Worm (Caenorhabditis elegans) whole organism, young adult: Measurements from ENCODE around the gene tsp-6.

Source experiments
- B0019.2 ChIP-seq: fragments of 200-800 bp; sonication (Bioruptor generic); conservative IDR thresholded peaks from 2 replicates; pipeline ENCODE4 v1.3.6; 2022; ENCODE audit warnings: missing genetic modification reagents, missing genetic modification characterization, missing compliant biosample characterization
- B0261.1 ChIP-seq: sonication (generic microtip); optimal IDR thresholded peaks from 2 replicates; lab custom pipeline; 2016; ENCODE audit warnings: mild to moderate bottlenecking, missing genetic modification characterization, moderate library complexity, missing compliant biosample characterization
- D2030.7 ChIP-seq: fragments of 200-800 bp; sonication (Bioruptor generic); IDR thresholded peaks from 2 replicates; pipeline ENCODE4 v1.3.6; 2022; ENCODE audit warnings: missing genetic modification reagents, missing genetic modification characterization, missing compliant biosample characterization
- F10E7.11 ChIP-seq: sonication (generic microtip); optimal IDR thresholded peaks from 2 replicates; lab custom pipeline; 2017; ENCODE audit warnings: mild to moderate bottlenecking, missing genetic modification characterization, moderate library complexity, missing compliant biosample characterization
- F22D6.2 ChIP-seq: sonication (generic microtip); optimal IDR thresholded peaks from 2 replicates; lab custom pipeline; 2016; ENCODE audit warnings: mild to moderate bottlenecking, missing genetic modification characterization, missing compliant biosample characterization
- F23B12.7 ChIP-seq: sonication (generic microtip); optimal IDR thresholded peaks from 2 replicates; lab custom pipeline; 2017; ENCODE audit warnings: missing genetic modification characterization, mild to moderate bottlenecking, missing compliant biosample characterization, antibody characterized with exemption, moderate library complexity; ENCODE audit not compliant: insufficient read depth
- F37B4.10 ChIP-seq: fragments of 200-800 bp; sonication (Bioruptor generic); IDR thresholded peaks from 2 replicates; pipeline ENCODE4 v1.3.6; 2022; ENCODE audit warnings: missing genetic modification characterization, missing compliant biosample characterization
- F39B2.1 ChIP-seq: fragments of 200-800 bp; sonication (Bioruptor generic); IDR thresholded peaks from 2 replicates; pipeline ENCODE4 v1.3.6; 2022; ENCODE audit warnings: missing genetic modification reagents, missing genetic modification characterization, missing compliant biosample characterization
- F55B11.4 ChIP-seq: sonication (generic microtip); optimal IDR thresholded peaks from 2 replicates; lab custom pipeline; 2016; ENCODE audit warnings: missing compliant biosample characterization, missing genetic modification characterization, borderline replicate concordance; ENCODE audit not compliant: insufficient read depth
- F57C9.4 ChIP-seq: sonication (generic microtip); optimal IDR thresholded peaks from 2 replicates; lab custom pipeline; 2017; ENCODE audit warnings: mild to moderate bottlenecking, missing genetic modification characterization, missing compliant biosample characterization
- Y53G8AR.9 ChIP-seq: fragments of 200-800 bp; sonication (Bioruptor generic); conservative IDR thresholded peaks from 2 replicates; pipeline ENCODE4 v1.3.6; 2022; ENCODE audit warnings: missing genetic modification reagents, missing genetic modification characterization, missing compliant biosample characterization
- Y56A3A.18 ChIP-seq: fragments of 200-800 bp; sonication (Bioruptor generic); IDR thresholded peaks from 2 replicates; pipeline ENCODE4 v1.3.6; 2022; ENCODE audit warnings: missing genetic modification reagents, missing genetic modification characterization, missing compliant biosample characterization
- Y79H2A.3 ChIP-seq: fragments of 200-800 bp; sonication (Bioruptor generic); conservative IDR thresholded peaks from 2 replicates; pipeline ENCODE4 v1.3.6; 2022; ENCODE audit warnings: missing genetic modification reagents, missing genetic modification characterization, missing compliant biosample characterization
- Y95B8A.8 ChIP-seq: fragments of 200-800 bp; sonication (Bioruptor generic); IDR thresholded peaks from 2 replicates; pipeline ENCODE4 v1.3.6; 2022; ENCODE audit warnings: missing genetic modification reagents, missing genetic modification characterization, missing compliant biosample characterization
- ZK185.1 ChIP-seq: sonication (generic microtip); optimal IDR thresholded peaks from 2 replicates; lab custom pipeline; 2016; ENCODE audit warnings: mild to moderate bottlenecking, missing genetic modification characterization, missing compliant biosample characterization; ENCODE audit not compliant: poor library complexity, severe bottlenecking
- aptf-2 ChIP-seq: fragments of 200-800 bp; sonication (Bioruptor generic); conservative IDR thresholded peaks from 2 replicates; pipeline ENCODE4 v1.3.6; 2022; ENCODE audit warnings: missing genetic modification reagents, missing genetic modification characterization, missing compliant biosample characterization
- aptf-3 ChIP-seq: fragments of 200-800 bp; sonication (Bioruptor generic); IDR thresholded peaks from 2 replicates; pipeline ENCODE4 v1.3.6; 2022; ENCODE audit warnings: missing genetic modification characterization, missing compliant biosample characterization
- attf-5 ChIP-seq: fragments of 200-800 bp; sonication (Bioruptor generic); optimal IDR thresholded peaks from 2 replicates; lab custom pipeline; 2018; ENCODE audit warnings: mild to moderate bottlenecking, missing genetic modification characterization, missing compliant biosample characterization
- ceh-100 ChIP-seq: fragments of 200-800 bp; sonication (Bioruptor generic); IDR thresholded peaks from 2 replicates; pipeline ENCODE4 v1.3.6; 2022; ENCODE audit warnings: missing genetic modification reagents, missing genetic modification characterization, missing compliant biosample characterization
- ceh-58 ChIP-seq: fragments of 200-800 bp; sonication (Bioruptor generic); IDR thresholded peaks from 2 replicates; pipeline ENCODE4 v1.3.6; 2022; ENCODE audit warnings: missing genetic modification characterization, missing compliant biosample characterization
- ceh-79 ChIP-seq: sonication (generic microtip); optimal IDR thresholded peaks from 2 replicates; lab custom pipeline; 2017; ENCODE audit warnings: mild to moderate bottlenecking, missing genetic modification characterization, missing compliant biosample characterization
- chd-7 ChIP-seq: sonication (generic microtip); optimal IDR thresholded peaks from 2 replicates; lab custom pipeline; 2016; ENCODE audit warnings: mild to moderate bottlenecking, missing genetic modification characterization, moderate library complexity, missing compliant biosample characterization
- egl-18 ChIP-seq: fragments of 200-800 bp; sonication (Bioruptor generic); IDR thresholded peaks from 2 replicates; pipeline ENCODE4 v1.3.6; 2022; ENCODE audit warnings: missing genetic modification reagents, missing genetic modification characterization, missing compliant biosample characterization
- ets-4 ChIP-seq: fragments of 200-800 bp; sonication (Bioruptor generic); optimal IDR thresholded peaks from 2 replicates; lab custom pipeline; 2018; ENCODE audit warnings: mild to moderate bottlenecking, missing genetic modification characterization, missing compliant biosample characterization
- lin-35 ChIP-seq, 3 experiments: fragments of 150-350 bp in 2 of 3; sonication (generic microtip) in 1 of 3; optimal IDR thresholded peaks; 2 replicates each; lab custom pipeline; 2014 to 2018; ENCODE audit warnings: missing biosample characterization in 3 of 3, missing genetic modification characterization in 3 of 3, missing genetic modification reagents in 3 of 3
- lir-1 ChIP-seq: fragments of 200-800 bp; sonication (Bioruptor generic); conservative IDR thresholded peaks from 2 replicates; pipeline ENCODE4 v1.3.6; 2022; ENCODE audit warnings: missing genetic modification reagents, missing genetic modification characterization, missing compliant biosample characterization
- madf-10 ChIP-seq: sonication (generic microtip); optimal IDR thresholded peaks from 2 replicates; lab custom pipeline; 2016; ENCODE audit warnings: mild to moderate bottlenecking, missing genetic modification characterization, missing compliant biosample characterization
- madf-6 ChIP-seq: fragments of 200-800 bp; sonication (Bioruptor generic); IDR thresholded peaks from 2 replicates; pipeline ENCODE4 v1.3.6; 2022; ENCODE audit warnings: missing genetic modification reagents, missing genetic modification characterization, missing compliant biosample characterization
- nfya-1 ChIP-seq: sonication (generic microtip); optimal IDR thresholded peaks from 2 replicates; lab custom pipeline; 2017; ENCODE audit warnings: antibody characterized with exemption, missing compliant biosample characterization, missing genetic modification characterization, borderline replicate concordance; ENCODE audit not compliant: insufficient read depth
- nhr-120 ChIP-seq: fragments of 200-800 bp; sonication (Bioruptor generic); IDR thresholded peaks from 2 replicates; pipeline ENCODE4 v1.3.6; 2022; ENCODE audit warnings: missing genetic modification characterization, missing compliant biosample characterization
- nhr-80 ChIP-seq: sonication (generic microtip); optimal IDR thresholded peaks from 2 replicates; lab custom pipeline; 2016; ENCODE audit warnings: missing genetic modification characterization, missing compliant biosample characterization
- nhr-90 ChIP-seq: sonication (generic microtip); optimal IDR thresholded peaks from 2 replicates; lab custom pipeline; 2016; ENCODE audit warnings: missing genotype, mild to moderate bottlenecking, missing genetic modification characterization, missing compliant biosample characterization
- pha-4 ChIP-seq: fragments of 150-350 bp; sonication (generic microtip); optimal IDR thresholded peaks from 2 replicates; lab custom pipeline; 2014; ENCODE audit warnings: missing biosample characterization, missing genetic modification reagents, missing genetic modification characterization
- rcor-1 ChIP-seq: fragments of 200-800 bp; sonication (Bioruptor generic); IDR thresholded peaks from 2 replicates; pipeline ENCODE4 v1.3.6; 2022; ENCODE audit warnings: missing genetic modification reagents, missing genetic modification characterization, missing compliant biosample characterization
- repo-1 ChIP-seq: sonication (generic microtip); optimal IDR thresholded peaks from 2 replicates; lab custom pipeline; 2017; ENCODE audit warnings: mild to moderate bottlenecking, missing genetic modification characterization, missing compliant biosample characterization
- rpc-1 ChIP-seq, 2 experiments: fragments of 150-350 bp in 1 of 2; sonication (generic microtip) in 1 of 2; optimal IDR thresholded peaks; 2 replicates each; lab custom pipeline; 2014 to 2018; ENCODE audit warnings: missing biosample characterization in 1 of 2, missing genetic modification characterization in 1 of 2, missing genetic modification reagents in 1 of 2, missing genotype in 1 of 2
- sea-2 ChIP-seq: fragments of 200-800 bp; sonication (Bioruptor generic); IDR thresholded peaks from 2 replicates; pipeline ENCODE4 v1.3.6; 2022; ENCODE audit warnings: missing genetic modification characterization, missing compliant biosample characterization
- snpc-4 ChIP-seq, 5 experiments: fragments of 150-350 bp in 1 of 5; sonication (generic microtip) in 4 of 5; optimal IDR thresholded peaks; 2 replicates each; lab custom pipeline; 2014 to 2018; ENCODE audit warnings: missing genetic modification characterization in 5 of 5, missing biosample characterization in 3 of 5, antibody characterized with exemption in 2 of 5, mild to moderate bottlenecking in 2 of 5, missing compliant biosample characterization in 2 of 5, missing genotype in 2 of 5, moderate library complexity in 2 of 5, missing genetic modification reagents in 1 of 5
- sptf-2 ChIP-seq: fragments of 200-800 bp; sonication (Bioruptor generic); optimal IDR thresholded peaks from 2 replicates; lab custom pipeline; 2018; ENCODE audit warnings: mild to moderate bottlenecking, missing genetic modification characterization, missing compliant biosample characterization
- tbp1 ChIP-seq: fragments of 200-800 bp; sonication (Bioruptor generic); optimal IDR thresholded peaks from 2 replicates; lab custom pipeline; 2018; ENCODE audit warnings: mild to moderate bottlenecking, missing genetic modification characterization, missing compliant biosample characterization
- unc-130 ChIP-seq: sonication (generic microtip); optimal IDR thresholded peaks from 2 replicates; lab custom pipeline; 2016; ENCODE audit warnings: missing genetic modification reagents, missing genetic modification characterization, missing compliant biosample characterization
- unc-62 ChIP-seq: fragments of 150-350 bp; optimal IDR thresholded peaks from 2 replicates; lab custom pipeline; 2014; ENCODE audit warnings: missing biosample characterization, missing genetic modification reagents, missing genetic modification characterization
- ztf-22 ChIP-seq: fragments of 200-800 bp; sonication (Bioruptor generic); optimal IDR thresholded peaks from 2 replicates; lab custom pipeline; 2018; ENCODE audit warnings: mild to moderate bottlenecking, missing genetic modification characterization, moderate library complexity, missing compliant biosample characterization
- ztf-25 ChIP-seq: fragments of 200-800 bp; sonication (Bioruptor generic); IDR thresholded peaks from 2 replicates; pipeline ENCODE4 v1.3.6; 2022; ENCODE audit warnings: missing genetic modification reagents, missing genetic modification characterization, missing compliant biosample characterization
- ztf-26 ChIP-seq: sonication (generic microtip); optimal IDR thresholded peaks from 2 replicates; lab custom pipeline; 2017; ENCODE audit warnings: missing genetic modification characterization, missing compliant biosample characterization
- ztf-28 ChIP-seq: fragments of 200-800 bp; sonication (Bioruptor generic); IDR thresholded peaks from 2 replicates; pipeline ENCODE4 v1.3.6; 2022; ENCODE audit warnings: missing genetic modification reagents, missing genetic modification characterization, missing compliant biosample characterization

Gene tsp-6

DNA sequence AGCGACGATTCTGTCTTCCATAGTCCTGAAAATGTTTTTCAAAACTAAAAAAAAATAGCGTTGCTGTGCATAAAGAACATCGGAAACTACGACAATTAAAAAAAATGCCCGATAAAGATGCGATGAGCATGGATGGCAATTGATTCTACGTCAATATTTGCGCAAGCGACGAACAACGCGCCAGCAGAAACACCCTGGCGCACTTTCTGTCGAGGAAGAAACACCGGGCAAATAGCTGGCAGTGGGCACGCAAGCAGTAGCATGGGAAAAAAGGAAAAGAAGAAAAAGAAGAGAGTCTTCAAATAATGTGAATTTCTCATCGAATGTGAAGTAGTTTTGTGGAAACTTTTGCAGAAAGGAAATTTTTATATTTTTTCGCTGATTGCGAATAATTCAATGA is 10.6 kb upstream of the tsp-6 start, which contains the start of gene C14A11.9 (continued):
- TF ChIP-seq sea-2 (no peak), ZK185.1 (tag; lab: Kevin White, UChicago) (peak; percentile 86), pha-4 (tag; lab: Kevin White, UChicago) (no peak), unc-62 (GFP tag; lab: Kevin White, UChicago) (no peak), snpc-4 (GFP tag; optimal IDR thresholded peaks at IDR 0.05; lab: Kevin White, UChicago) (no peak), snpc-4 (tag; optimal IDR thresholded peaks at IDR 0.05; lab: Kevin White, UChicago) (peak in 3 of 4 experiments; percentile 45 to 67 (median 66)), Y53G8AR.9 (GFP tag; lab: Robert Waterston, UW) (0 out of 2 replicates have a peak, but pooled peaks have one; percentile 53), aptf-2 (no peak), F39B2.1 (GFP tag; lab: Robert Waterston, UW) (no peak), lin-35 (GFP tag; optimal IDR thresholded peaks at IDR 0.05; lab: Kevin White, UChicago) (peak in 1 of 3 experiments; percentile 88), ets-4 (GFP tag; lab: Kevin White, UChicago) (peak; percentile 63), repo-1 (tag; lab: Kevin White, UChicago) (no peak), B0261.1 (tag; lab: Kevin White, UChicago) (peak; percentile 2), B0019.2 (no peak), nhr-80 (tag; lab: Kevin White, UChicago) (peak; percentile 90), D2030.7 (no peak), rcor-1 (GFP tag; lab: Robert Waterston, UW) (peak; percentile 63), nhr-90 (tag; lab: Kevin White, UChicago) (no peak), aptf-3 (GFP tag; lab: Robert Waterston, UW) (no peak), ceh-79 (tag; lab: Kevin White, UChicago) (no peak), madf-6 (GFP tag; lab: Robert Waterston, UW) (no peak), rpc-1 (optimal IDR thresholded peaks at IDR 0.05; lab: Kevin White, UChicago) (no peak), rpc-1 (tag; optimal IDR thresholded peaks at IDR 0.05; lab: Kevin White, UChicago) (no peak), ztf-22 (peak; percentile 53), ztf-26 (peak; percentile 85), sptf-2 (peak; percentile 14), unc-130 (GFP tag; lab: Kevin White, UChicago) (no peak), egl-18 (no peak), nhr-120 (GFP tag; lab: Robert Waterston, UW) (no peak), F55B11.4 (tag; lab: Kevin White, UChicago) (no peak), attf-5 (GFP tag; lab: Kevin White, UChicago) (peak; percentile 87), F57C9.4 (tag; lab: Kevin White, UChicago) (no peak), tbp1 (GFP tag; lab: Kevin White, UChicago) (no peak), Y79H2A.3 (GFP tag; lab: Robert Waterston, UW) (no peak), Y56A3A.18 (GFP tag; lab: Robert Waterston, UW) (no peak; the same call in 1 of the 2 replicates), F23B12.7 (tag; lab: Kevin White, UChicago) (peak; percentile 22), madf-10 (tag; lab: Kevin White, UChicago) (peak; percentile 63), Y95B8A.8 (GFP tag; lab: Robert Waterston, UW) (no peak), F10E7.11 (tag; lab: Kevin White, UChicago) (no peak), F37B4.10 (GFP tag; lab: Robert Waterston, UW) (no peak), ztf-28 (GFP tag; lab: Robert Waterston, UW) (no peak), ztf-25 (GFP tag; lab: Robert Waterston, UW) (no peak), chd-7 (no peak), F22D6.2 (tag; lab: Kevin White, UChicago) (peak; percentile 69), nfya-1 (tag; lab: Kevin White, UChicago) (no peak), ceh-100 (GFP tag; lab: Robert Waterston, UW) (0 out of 2 replicates have a peak, but pooled peaks have one; percentile 33), ceh-58 (GFP tag; lab: Robert Waterston, UW) (no peak), lir-1 (GFP tag; lab: Robert Waterston, UW) (peak; percentile 41; the same call in 1 of the 2 replicates)
